Worm (Caenorhabditis elegans) whole organism, young adult: ENCODE measurements around the gene spt-4.

Experiments used
- F33H1.4 ChIP-seq: fragments of 200-800 bp; sonication (Bioruptor generic); IDR thresholded peaks from 2 replicates; pipeline ENCODE4 v1.3.6; 2022; ENCODE audit warnings: missing genetic modification reagents, missing genetic modification characterization, missing compliant biosample characterization
- F37B4.10 ChIP-seq: fragments of 200-800 bp; sonication (Bioruptor generic); IDR thresholded peaks from 2 replicates; pipeline ENCODE4 v1.3.6; 2022; ENCODE audit warnings: missing genetic modification characterization, missing compliant biosample characterization
- ceh-27 ChIP-seq: fragments of 200-800 bp; sonication (Bioruptor generic); optimal IDR thresholded peaks from 2 replicates; lab custom pipeline; 2018; ENCODE audit warnings: mild to moderate bottlenecking, missing genetic modification characterization, moderate library complexity, missing compliant biosample characterization
- chd-7 ChIP-seq: sonication (generic microtip); optimal IDR thresholded peaks from 2 replicates; lab custom pipeline; 2016; ENCODE audit warnings: mild to moderate bottlenecking, missing genetic modification characterization, moderate library complexity, missing compliant biosample characterization
- him-1 ChIP-seq: sonication (generic microtip); optimal IDR thresholded peaks from 2 replicates; lab custom pipeline; 2016; ENCODE audit warnings: missing genotype, missing genetic modification reagents, missing genetic modification characterization, missing compliant biosample characterization
- nhr-179 ChIP-seq: sonication (generic microtip); optimal IDR thresholded peaks from 2 replicates; lab custom pipeline; 2016; ENCODE audit warnings: mild to moderate bottlenecking, missing genetic modification characterization, missing compliant biosample characterization
- sptf-2 ChIP-seq: fragments of 200-800 bp; sonication (Bioruptor generic); optimal IDR thresholded peaks from 2 replicates; lab custom pipeline; 2018; ENCODE audit warnings: mild to moderate bottlenecking, missing genetic modification characterization, missing compliant biosample characterization

DNA sequence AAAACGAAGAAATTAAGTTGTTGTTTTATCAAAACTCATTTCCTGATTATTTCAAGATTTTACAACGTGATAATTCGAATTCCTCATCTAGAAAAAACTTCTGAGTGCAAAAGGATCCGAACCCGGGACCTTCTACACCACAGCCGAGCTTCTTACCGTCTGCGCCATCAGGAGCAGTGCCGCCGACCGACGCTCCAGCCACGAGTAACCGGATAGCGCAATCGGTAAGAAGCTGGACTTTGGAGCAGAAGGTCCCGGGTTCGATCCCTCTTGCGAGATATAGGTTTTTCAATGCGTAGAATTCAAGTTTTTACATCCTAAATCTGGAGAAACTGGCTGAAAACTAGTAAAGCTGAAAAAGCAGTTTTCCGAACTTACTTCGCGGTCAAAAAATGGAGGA, 15.9 kb downstream of the spt-4 start:
- no peak for TF ChIP-seq chd-7 (tag; lab: Kevin White, UChicago)
- TF ChIP-seq ceh-27 (GFP tag; lab: Kevin White, UChicago) = no peak
- no peak for TF ChIP-seq him-1 (tag; lab: Kevin White, UChicago)
- no peak for TF ChIP-seq F37B4.10 (GFP tag; lab: Robert Waterston, UW)
- TF ChIP-seq nhr-179 (tag; lab: Kevin White, UChicago) = no peak
- TF ChIP-seq sptf-2 (GFP tag; lab: Kevin White, UChicago) = no peak
- no peak for TF ChIP-seq F33H1.4
